Worm (Caenorhabditis elegans) whole organism, late embryonic: ENCODE measurements around the gene F59B10.4.

Experiments used
- C08G9.2 ChIP-seq: sonication (generic microtip); optimal IDR thresholded peaks from 2 replicates; lab custom pipeline; 2016; ENCODE audit warnings: mild to moderate bottlenecking, missing genetic modification characterization, moderate library complexity, missing compliant biosample characterization
- C38D4.7 ChIP-seq: fragments of 200-800 bp; sonication (Bioruptor generic); optimal IDR thresholded peaks from 2 replicates; lab custom pipeline; 2018; ENCODE audit warnings: mild to moderate bottlenecking, missing genetic modification characterization, moderate library complexity, missing compliant biosample characterization
- ahr-1 ChIP-seq: sonication (generic microtip); optimal IDR thresholded peaks from 2 replicates; lab custom pipeline; 2016; ENCODE audit warnings: missing genetic modification characterization, missing compliant biosample characterization
- ama-1 ChIP-seq: fragments of 150-350 bp; optimal IDR thresholded peaks from 2 replicates; lab custom pipeline; 2014
- ceh-14 ChIP-seq: sonication (generic microtip); optimal IDR thresholded peaks from 2 replicates; lab custom pipeline; 2016; ENCODE audit warnings: missing genotype, missing genetic modification characterization, missing compliant biosample characterization
- ceh-31 ChIP-seq: sonication (generic microtip); optimal IDR thresholded peaks from 2 replicates; lab custom pipeline; 2016; ENCODE audit warnings: missing genetic modification characterization, missing compliant biosample characterization
- dmd-4 ChIP-seq: sonication (generic microtip); optimal IDR thresholded peaks from 2 replicates; lab custom pipeline; 2016; ENCODE audit warnings: borderline replicate concordance, missing genetic modification characterization, missing compliant biosample characterization
- fkh-10 ChIP-seq: fragments of 150-350 bp; optimal IDR thresholded peaks from 2 replicates; lab custom pipeline; 2014; ENCODE audit warnings: missing biosample characterization, missing genetic modification reagents, missing genetic modification characterization
- fkh-6 ChIP-seq: sonication (generic microtip); optimal IDR thresholded peaks from 2 replicates; lab custom pipeline; 2016; ENCODE audit warnings: missing genetic modification characterization, missing compliant biosample characterization
- lin-11 ChIP-seq: fragments of 200-800 bp; sonication (Bioruptor generic); optimal IDR thresholded peaks from 2 replicates; lab custom pipeline; 2018; ENCODE audit warnings: mild to moderate bottlenecking, missing genetic modification characterization, missing compliant biosample characterization
- pha-4 ChIP-seq: fragments of 150-350 bp; optimal IDR thresholded peaks from 2 replicates; lab custom pipeline; 2018; ENCODE audit warnings: missing biosample characterization, missing genetic modification reagents, missing genetic modification characterization

DNA sequence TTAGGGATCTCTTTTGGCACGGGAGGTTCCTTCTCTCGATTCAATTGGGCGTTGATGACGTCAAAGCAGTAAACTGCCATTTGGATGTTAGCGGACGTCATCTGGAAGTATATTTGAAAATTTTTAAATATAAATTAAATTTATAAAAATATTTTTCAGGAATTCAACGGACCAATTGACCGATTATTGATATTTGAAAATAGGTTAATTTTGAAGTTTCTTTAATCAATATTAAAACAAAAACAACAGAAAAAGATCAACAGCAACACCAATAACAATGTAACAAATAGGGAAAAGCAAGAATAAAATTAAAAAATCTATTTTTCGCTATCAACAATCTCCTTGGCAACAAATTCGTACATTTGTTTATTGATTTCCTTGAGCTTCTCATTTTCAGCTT lies 20.3 kb upstream of the F59B10.4 start, which contains the start of gene R166.3:
- TF ChIP-seq dmd-4 (tag; lab: Kevin White, UChicago) (no peak), lin-11 (tag; lab: Kevin White, UChicago) (no peak), ahr-1 (tag; lab: Kevin White, UChicago) (no peak), ceh-31 (no peak), C38D4.7 (no peak), ama-1 (lab: Kevin White, UChicago) (no peak), ceh-14 (tag; lab: Kevin White, UChicago) (no peak), C08G9.2 (tag; lab: Kevin White, UChicago) (no peak), fkh-6 (tag; lab: Kevin White, UChicago) (no peak), fkh-10 (no peak), pha-4 (no peak)
